Fruit fly (Drosophila melanogaster): ENCODE results near the gene CG13926.

CG13926 gene

DNA sequence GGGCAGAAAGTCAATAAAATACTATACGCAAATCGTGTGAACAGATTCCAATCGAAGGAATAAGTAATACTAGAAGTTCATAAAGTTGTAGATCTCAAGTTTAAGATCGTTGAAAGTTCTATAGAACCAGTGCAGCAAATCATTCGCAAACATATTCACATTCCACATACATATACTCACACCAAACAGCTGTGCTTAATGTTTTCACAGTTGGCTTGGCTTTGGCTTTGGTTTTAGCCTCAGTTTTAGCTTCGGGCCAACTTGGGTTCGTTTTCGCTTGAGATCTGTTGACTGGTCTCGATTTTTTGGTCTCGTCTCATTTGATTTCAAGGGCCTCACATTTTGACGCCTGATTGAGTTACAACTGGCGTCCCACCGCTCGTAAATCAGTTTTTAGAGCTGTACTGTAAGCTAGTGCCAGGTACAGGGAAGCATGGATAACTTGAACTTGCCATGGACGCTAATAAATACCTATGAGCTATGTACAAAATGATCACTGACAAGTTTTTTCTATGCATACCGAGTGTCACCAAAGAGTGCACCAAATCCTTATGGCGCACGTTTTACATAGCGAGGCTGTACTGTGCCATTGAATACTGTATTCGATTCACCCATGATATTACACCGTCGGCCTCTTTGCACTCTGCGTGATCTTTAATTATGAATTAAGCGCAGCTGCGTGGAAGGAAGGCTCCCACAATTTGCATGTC, 30.7 kb downstream of the CG13926 start (continued):
- peak; percentile 79 for TF ChIP-seq CG9139 (GFP tag; optimal IDR thresholded peaks at IDR 0.05)
- peak; percentile 96 for TF ChIP-seq svp (GFP tag)
- peak; percentile 54 for TF ChIP-seq CG6276 (GFP tag; optimal IDR thresholded peaks at IDR 0.05)
- TF ChIP-seq Gug (GFP tag; IDR thresholded peaks at IDR 0.05) = peak; percentile 40; the same call in 1 of the 2 replicates
- TF ChIP-seq CG6808 (GFP tag; optimal IDR thresholded peaks at IDR 0.05) = peak; percentile 83
- TF ChIP-seq CG8119 (GFP tag; IDR thresholded peaks at IDR 0.05) = peak; percentile 55; the same call in 2 of the 3 replicates
- peak; percentile 18 for TF ChIP-seq CG6854 (GFP tag; optimal IDR thresholded peaks at IDR 0.05)
- peak; percentile 84 for TF ChIP-seq CG34406 (GFP tag; optimal IDR thresholded peaks at IDR 0.05)
- TF ChIP-seq eg (GFP tag; IDR thresholded peaks at IDR 0.05) = peak; percentile 76
- TF ChIP-seq Sox102F (GFP tag; optimal IDR thresholded peaks at IDR 0.05) = peak; percentile 82
- TF ChIP-seq CG11762 (GFP tag; optimal IDR thresholded peaks at IDR 0.05; ENCODE audit: insufficient read depth) = peak; percentile 66
- no peak for TF ChIP-seq Hr38 (GFP tag; optimal IDR thresholded peaks at IDR 0.05)
- TF ChIP-seq Eip93F (GFP tag; optimal IDR thresholded peaks at IDR 0.05) = no peak
- peak; percentile 88 for TF ChIP-seq CG3919 (GFP tag; optimal IDR thresholded peaks at IDR 0.05)
- TF ChIP-seq CG3032 (tag; optimal IDR thresholded peaks at IDR 0.05) = peak; percentile 84
- peak; percentile 82 for TF ChIP-seq CG8319 (GFP tag; optimal IDR thresholded peaks at IDR 0.05)
- TF ChIP-seq Met (GFP tag; optimal IDR thresholded peaks at IDR 0.05) = peak; percentile 81
- peak; percentile 22 for TF ChIP-seq Lpt (GFP tag; optimal IDR thresholded peaks at IDR 0.05)
- no peak for TF ChIP-seq fd85E (GFP tag; optimal IDR thresholded peaks at IDR 0.05)
- peak; percentile 88 for TF ChIP-seq CG1621 (tag; optimal IDR thresholded peaks at IDR 0.05)
- peak; percentile 81 for TF ChIP-seq fd59A (GFP tag; optimal IDR thresholded peaks at IDR 0.05)
- peak; percentile 93 for TF ChIP-seq Eip78C (GFP tag)
- peak; percentile 76 for TF ChIP-seq achi (GFP tag; optimal IDR thresholded peaks at IDR 0.05)
- TF ChIP-seq Sox14 (GFP tag; optimal IDR thresholded peaks at IDR 0.05) = peak; percentile 88
- TF ChIP-seq CG10669 (GFP tag; optimal IDR thresholded peaks at IDR 0.05) = peak; percentile 85
- peak; percentile 82 for TF ChIP-seq CG10631 (GFP tag; optimal IDR thresholded peaks at IDR 0.05)
- TF ChIP-seq Eip75B (GFP tag; optimal IDR thresholded peaks at IDR 0.05) = peak; percentile 86
- no peak for TF ChIP-seq Blimp-1 (GFP tag; optimal IDR thresholded peaks at IDR 0.05)
- TF ChIP-seq CG6792 (GFP tag; optimal IDR thresholded peaks at IDR 0.05) = peak; percentile 83
- peak; percentile 75 for TF ChIP-seq CG32006 (GFP tag; optimal IDR thresholded peaks at IDR 0.05)
- peak; percentile 81 for TF ChIP-seq dsx (GFP tag; optimal IDR thresholded peaks at IDR 0.05; ENCODE audit: poor library complexity, severe bottlenecking)
- TF ChIP-seq CG4318 (GFP tag; optimal IDR thresholded peaks at IDR 0.05) = peak; percentile 36
- TF ChIP-seq topi (GFP tag; optimal IDR thresholded peaks at IDR 0.05) = peak; percentile 81
- peak; percentile 90 for TF ChIP-seq Sox15 (GFP tag; optimal IDR thresholded peaks at IDR 0.05)

DNA sequence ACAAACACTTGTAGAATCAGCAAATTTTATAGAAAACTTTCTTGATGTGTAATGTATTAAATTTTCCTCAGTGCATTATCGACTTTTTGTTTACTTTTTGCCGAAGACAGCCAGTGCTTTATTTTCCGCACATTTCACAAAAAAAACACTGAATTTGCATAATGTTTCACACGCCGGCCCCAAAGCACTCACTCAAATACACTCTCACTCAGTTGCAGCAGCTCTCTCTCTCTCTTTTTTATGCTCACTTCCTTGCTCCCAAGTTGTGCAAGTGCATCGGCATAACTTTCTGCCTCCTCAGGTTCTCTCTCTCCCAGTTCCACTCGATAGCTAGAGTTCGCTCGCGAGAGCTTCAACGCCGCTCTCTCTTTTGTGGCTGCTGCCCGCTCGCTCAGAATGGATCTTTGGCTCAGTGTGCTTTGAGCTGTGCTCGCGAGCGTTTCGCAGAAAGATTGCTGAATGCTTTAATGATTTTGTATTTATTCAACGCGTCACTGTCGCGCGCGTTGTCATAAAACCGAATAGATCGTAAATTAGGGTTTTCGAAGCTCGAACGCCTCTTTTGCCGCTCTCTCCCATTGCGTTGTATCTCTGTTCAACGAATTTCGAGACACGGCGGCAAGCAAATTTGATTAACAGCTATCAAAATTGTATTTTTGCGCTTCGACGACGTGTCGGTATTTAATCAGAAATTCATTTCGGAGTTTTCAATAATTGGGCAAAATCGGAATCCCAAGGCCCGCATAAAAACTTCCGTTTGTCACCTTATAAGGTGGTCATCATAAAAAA, 31.5 kb downstream of the CG13926 start:
- peak; percentile 41 for TF ChIP-seq CG3919 (GFP tag; optimal IDR thresholded peaks at IDR 0.05)
- no peak for TF ChIP-seq pdm3 (GFP tag; optimal IDR thresholded peaks at IDR 0.05)
- TF ChIP-seq Gug (GFP tag; IDR thresholded peaks at IDR 0.05) = peak; percentile 38; the same call in 1 of the 2 replicates
- TF ChIP-seq spab (GFP tag; optimal IDR thresholded peaks at IDR 0.05) = peak; percentile 47
- TF ChIP-seq vri (GFP tag; optimal IDR thresholded peaks at IDR 0.05) = peak; percentile 78
- TF ChIP-seq Ets96B (tag; optimal IDR thresholded peaks at IDR 0.05) = peak; percentile 38
- no peak for TF ChIP-seq Eip93F (GFP tag; optimal IDR thresholded peaks at IDR 0.05)
- no peak for TF ChIP-seq CG34406 (GFP tag; optimal IDR thresholded peaks at IDR 0.05)
- TF ChIP-seq CG11762 (GFP tag; optimal IDR thresholded peaks at IDR 0.05; ENCODE audit: insufficient read depth) = peak; percentile 48
- peak; percentile 52 for TF ChIP-seq Sox102F (GFP tag; optimal IDR thresholded peaks at IDR 0.05)
- TF ChIP-seq topi (GFP tag; optimal IDR thresholded peaks at IDR 0.05) = peak; percentile 16
- TF ChIP-seq CG6163 (GFP tag; IDR thresholded peaks at IDR 0.05) = peak; percentile 87
- no peak for TF ChIP-seq CG11902 (GFP tag; optimal IDR thresholded peaks at IDR 0.05)
- TF ChIP-seq CG3032 (tag; optimal IDR thresholded peaks at IDR 0.05) = peak; percentile 38
- peak; percentile 88 for TF ChIP-seq svp (GFP tag)
- TF ChIP-seq ss (GFP tag; optimal IDR thresholded peaks at IDR 0.05) = peak; percentile 67 to 77
- peak; percentile 74 for TF ChIP-seq Eip78C (GFP tag)
- TF ChIP-seq Hr4 (GFP tag; optimal IDR thresholded peaks at IDR 0.05) = no peak
- TF ChIP-seq CG6854 (GFP tag; optimal IDR thresholded peaks at IDR 0.05) = peak; percentile 81
- no peak for TF ChIP-seq cyc (GFP tag; optimal IDR thresholded peaks at IDR 0.05)
- TF ChIP-seq CG15336 (GFP tag; IDR thresholded peaks at IDR 0.05) = peak; percentile 70
- TF ChIP-seq CG10669 (GFP tag; optimal IDR thresholded peaks at IDR 0.05) = peak; percentile 54
- TF ChIP-seq CG1621 (tag; optimal IDR thresholded peaks at IDR 0.05) = no peak
- TF ChIP-seq CG16779 (tag; optimal IDR thresholded peaks at IDR 0.05) = peak; percentile 77
- TF ChIP-seq eg (GFP tag; IDR thresholded peaks at IDR 0.05) = peak; percentile 87
- TF ChIP-seq dsx (GFP tag; optimal IDR thresholded peaks at IDR 0.05; ENCODE audit: poor library complexity, severe bottlenecking) = peak; percentile 66
- no peak for TF ChIP-seq CG31627 (GFP tag; optimal IDR thresholded peaks at IDR 0.05)
